Fruit fly (Drosophila melanogaster) whole organism, embryonic: ENCODE measurements around the gene Snr1.

Source experiments
- BEAF-32 ChIP-seq: fragments of 200-800 bp; sonication (Bioruptor generic); optimal IDR thresholded peaks from 3 replicates; lab custom pipeline; 2017; ENCODE audit warnings: missing biosample characterization, missing genetic modification characterization, mild to moderate bottlenecking, moderate library complexity, missing genetic modification reagents
- CG1024 ChIP-seq: fragments of 200-800 bp; sonication (Bioruptor generic); IDR thresholded peaks from 2 replicates; pipeline ENCODE4 v1.3.6; 2022; ENCODE audit warnings: missing biosample characterization, missing genetic modification characterization
- CG10321 ChIP-seq: fragments of 200-800 bp; sonication (Bioruptor generic); IDR thresholded peaks from 2 replicates; pipeline ENCODE4 v1.3.6; 2022; ENCODE audit warnings: missing biosample characterization, missing genetic modification characterization
- CG10979 ChIP-seq: fragments of 200-800 bp; sonication (Bioruptor generic); optimal IDR thresholded peaks from 2 replicates; lab custom pipeline; 2018; ENCODE audit warnings: missing biosample characterization, mild to moderate bottlenecking, missing genetic modification characterization, moderate library complexity
- CG12659 ChIP-seq: fragments of 200-800 bp; sonication (Bioruptor generic); optimal IDR thresholded peaks from 3 replicates; lab custom pipeline; 2017; ENCODE audit warnings: mild to moderate bottlenecking, missing biosample characterization, missing genetic modification reagents, missing genetic modification characterization
- CG12942 ChIP-seq: fragments of 200-800 bp; sonication (Bioruptor generic); optimal IDR thresholded peaks from 3 replicates; lab custom pipeline; 2016; ENCODE audit warnings: missing biosample characterization, missing genetic modification characterization
- CG13424 ChIP-seq: fragments of 200-800 bp; sonication (Bioruptor generic); optimal IDR thresholded peaks from 2 replicates; lab custom pipeline; 2019; ENCODE audit warnings: missing biosample characterization, mild to moderate bottlenecking, missing genetic modification characterization, moderate library complexity
- CG13894 ChIP-seq: fragments of 200-800 bp; sonication (Bioruptor generic); optimal IDR thresholded peaks from 3 replicates; lab custom pipeline; 2018; ENCODE audit warnings: missing biosample characterization, mild to moderate bottlenecking, missing genetic modification characterization, moderate library complexity
- CG14667 ChIP-seq: fragments of 200-800 bp; sonication (Bioruptor generic); IDR thresholded peaks from 2 replicates; pipeline ENCODE4 v1.3.6; 2022; ENCODE audit warnings: missing biosample characterization, missing genetic modification characterization
- CG1647 ChIP-seq: fragments of 200-800 bp; sonication (Bioruptor generic); optimal IDR thresholded peaks from 3 replicates; lab custom pipeline; 2016; ENCODE audit warnings: missing biosample characterization, missing genetic modification characterization
- CG2712 ChIP-seq: fragments of 200-800 bp; optimal IDR thresholded peaks from 3 replicates; lab custom pipeline; 2019; ENCODE audit warnings: missing biosample characterization, mild to moderate bottlenecking, missing genetic modification characterization, moderate library complexity
- CG30020 ChIP-seq: fragments of 200-800 bp; optimal IDR thresholded peaks from 2 replicates; lab custom pipeline; 2019; ENCODE audit warnings: missing biosample characterization, mild to moderate bottlenecking, missing genetic modification characterization, moderate library complexity
- CG32767 ChIP-seq: fragments of 200-800 bp; sonication (Bioruptor generic); IDR thresholded peaks from 2 replicates; pipeline ENCODE4 v1.3.6; 2022; ENCODE audit warnings: missing biosample characterization, missing genetic modification characterization
- CG33557 ChIP-seq: fragments of 200-800 bp; sonication (Bioruptor generic); optimal IDR thresholded peaks from 2 replicates; lab custom pipeline; 2019; ENCODE audit warnings: missing biosample characterization, mild to moderate bottlenecking, missing genetic modification characterization, moderate library complexity
- CG3847 ChIP-seq: fragments of 200-800 bp; sonication (Bioruptor generic); IDR thresholded peaks from 2 replicates; pipeline ENCODE4 v1.3.6; 2022; ENCODE audit warnings: missing biosample characterization, missing genetic modification characterization
- CG42726 ChIP-seq: fragments of 200-800 bp; sonication (Bioruptor generic); IDR thresholded peaks from 2 replicates; pipeline ENCODE4 v1.3.6; 2022; ENCODE audit warnings: missing biosample characterization, missing genetic modification characterization; ENCODE audit not compliant: partially characterized antibody
- CG6175 ChIP-seq: fragments of 200-800 bp; sonication (Bioruptor generic); IDR thresholded peaks from 3 replicates; pipeline ENCODE4 v1.3.6; 2022; ENCODE audit warnings: missing biosample characterization, missing genetic modification characterization
- CG7839 ChIP-seq: fragments of 200-800 bp; sonication (Bioruptor generic); optimal IDR thresholded peaks from 3 replicates; lab custom pipeline; 2018; ENCODE audit warnings: missing biosample characterization, mild to moderate bottlenecking, missing genetic modification characterization, moderate library complexity
- CG9727 ChIP-seq: fragments of 200-800 bp; sonication (Bioruptor generic); optimal IDR thresholded peaks from 3 replicates; lab custom pipeline; 2017; ENCODE audit warnings: missing biosample characterization, mild to moderate bottlenecking, missing genetic modification characterization
- CG9817 ChIP-seq: fragments of 200-800 bp; sonication (Bioruptor generic); optimal IDR thresholded peaks from 2 replicates; lab custom pipeline; 2018; ENCODE audit warnings: missing biosample characterization, mild to moderate bottlenecking, missing genetic modification characterization, moderate library complexity
- CHES-1-like ChIP-seq: fragments of 200-800 bp; sonication (Bioruptor generic); optimal IDR thresholded peaks from 2 replicates; lab custom pipeline; 2016; ENCODE audit warnings: missing biosample characterization, missing genetic modification characterization
- Chrac-16 ChIP-seq: fragments of 200-800 bp; sonication (Bioruptor generic); optimal IDR thresholded peaks from 3 replicates; lab custom pipeline; 2016; ENCODE audit warnings: missing biosample characterization, missing genetic modification characterization
- H2.0 ChIP-seq: fragments of 200-800 bp; sonication (Bioruptor generic); IDR thresholded peaks from 2 replicates; pipeline ENCODE4 v1.3.6; 2022; ENCODE audit warnings: missing biosample characterization, missing genetic modification characterization
- Hr51 ChIP-seq, 2 experiments: fragments of 200-800 bp; sonication (Bioruptor generic); optimal IDR thresholded peaks; 2 replicates in 1 of 2; 3 replicates in 1 of 2; lab custom pipeline; 2016 to 2018; ENCODE audit warnings: missing biosample characterization in 2 of 2, missing genetic modification characterization in 2 of 2, mild to moderate bottlenecking in 1 of 2, moderate library complexity in 1 of 2
- MESR4 ChIP-seq: fragments of 200-800 bp; sonication (Bioruptor generic); optimal IDR thresholded peaks from 2 replicates; lab custom pipeline; 2018; ENCODE audit warnings: missing biosample characterization, mild to moderate bottlenecking, missing genetic modification characterization, moderate library complexity
- Nf-YC ChIP-seq: fragments of 200-800 bp; optimal IDR thresholded peaks from 3 replicates; lab custom pipeline; 2019; ENCODE audit warnings: missing biosample characterization, mild to moderate bottlenecking, missing genetic modification characterization, moderate library complexity
- Opbp ChIP-seq: fragments of 200-800 bp; sonication (Bioruptor generic); IDR thresholded peaks from 3 replicates; pipeline ENCODE4 v1.3.6; 2022; ENCODE audit warnings: missing biosample characterization, missing genetic modification characterization; ENCODE audit not compliant: partially characterized antibody
- Ptx1 ChIP-seq: fragments of 200-800 bp; sonication (Bioruptor generic); IDR thresholded peaks from 2 replicates; pipeline ENCODE4 v1.3.6; 2022; ENCODE audit warnings: missing biosample characterization, missing genetic modification characterization
- Sox100B ChIP-seq: fragments of 200-800 bp; sonication (Bioruptor generic); optimal IDR thresholded peaks from 3 replicates; lab custom pipeline; 2018; ENCODE audit warnings: missing biosample characterization, mild to moderate bottlenecking, missing genetic modification characterization
- YL-1 ChIP-seq: fragments of 200-800 bp; sonication (Bioruptor generic); optimal IDR thresholded peaks from 3 replicates; lab custom pipeline; 2017; ENCODE audit warnings: missing biosample characterization, mild to moderate bottlenecking, missing genetic modification characterization
- cas ChIP-seq: fragments of 200-800 bp; sonication (Bioruptor generic); IDR thresholded peaks from 2 replicates; pipeline ENCODE4 v1.3.6; 2022; ENCODE audit warnings: missing biosample characterization, missing genetic modification characterization
- caup ChIP-seq: fragments of 200-800 bp; sonication (Bioruptor generic); optimal IDR thresholded peaks from 3 replicates; lab custom pipeline; 2017; ENCODE audit warnings: missing biosample characterization, mild to moderate bottlenecking, missing genetic modification characterization, moderate library complexity; ENCODE audit not compliant: severe bottlenecking
- ci ChIP-seq: fragments of 200-800 bp; sonication (Bioruptor generic); IDR thresholded peaks from 3 replicates; pipeline ENCODE4 v1.3.6; 2022; ENCODE audit warnings: missing biosample characterization, missing genetic modification characterization
- crc ChIP-seq: fragments of 200-800 bp; sonication (Bioruptor generic); optimal IDR thresholded peaks from 2 replicates; lab custom pipeline; 2016; ENCODE audit warnings: missing biosample characterization, missing genetic modification characterization
- dysf ChIP-seq: fragments of 200-800 bp; sonication (Bioruptor generic); IDR thresholded peaks from 3 replicates; pipeline ENCODE4 v1.3.6; 2022; ENCODE audit warnings: missing biosample characterization, missing genetic modification characterization
- fd3F ChIP-seq: fragments of 200-800 bp; sonication (Bioruptor generic); optimal IDR thresholded peaks from 2 replicates; lab custom pipeline; 2018; ENCODE audit warnings: missing biosample characterization, mild to moderate bottlenecking, missing genetic modification characterization, moderate library complexity
- ftz-f1 ChIP-seq: fragments of 200-800 bp; sonication (Bioruptor generic); optimal IDR thresholded peaks from 2 replicates; lab custom pipeline; 2016; ENCODE audit warnings: missing biosample characterization, missing genetic modification characterization
- lilli ChIP-seq: fragments of 200-800 bp; sonication (Bioruptor generic); optimal IDR thresholded peaks from 3 replicates; lab custom pipeline; 2016; ENCODE audit warnings: missing biosample characterization, missing genetic modification characterization
- lola ChIP-seq, 3 experiments: fragments of >200 bp in 2 of 3; fragments of 200-800 bp in 1 of 3; sonication (Bioruptor generic) in 1 of 3; optimal IDR thresholded peaks; 2 replicates each; lab custom pipeline; 2017 to 2019; ENCODE audit warnings: missing biosample characterization in 3 of 3, missing genetic modification characterization in 3 of 3, mild to moderate bottlenecking in 1 of 3, moderate library complexity in 1 of 3
- pnt ChIP-seq: fragments of 200-800 bp; sonication (Bioruptor generic); optimal IDR thresholded peaks from 3 replicates; lab custom pipeline; 2016; ENCODE audit warnings: missing biosample characterization, missing genetic modification characterization
- row ChIP-seq: fragments of 200-800 bp; sonication (Bioruptor generic); IDR thresholded peaks from 3 replicates; pipeline ENCODE4 v1.3.6; 2022; ENCODE audit warnings: missing biosample characterization, missing genetic modification characterization
- seq ChIP-seq: fragments of 200-800 bp; sonication (Bioruptor generic); IDR thresholded peaks from 2 replicates; pipeline ENCODE4 v1.3.6; 2022; ENCODE audit warnings: missing biosample characterization, missing genetic modification characterization
- slou ChIP-seq: fragments of 200-800 bp; sonication (Bioruptor generic); optimal IDR thresholded peaks from 3 replicates; lab custom pipeline; 2016; ENCODE audit warnings: missing biosample characterization, missing genetic modification characterization
- tap ChIP-seq: fragments of 200-800 bp; optimal IDR thresholded peaks from 3 replicates; lab custom pipeline; 2019; ENCODE audit warnings: missing biosample characterization, mild to moderate bottlenecking, missing genetic modification characterization, moderate library complexity
- trem ChIP-seq: fragments of 200-800 bp; optimal IDR thresholded peaks from 3 replicates; lab custom pipeline; 2019; ENCODE audit warnings: missing biosample characterization, mild to moderate bottlenecking, missing genetic modification characterization, moderate library complexity
- tx ChIP-seq: fragments of 200-800 bp; sonication (Bioruptor generic); optimal IDR thresholded peaks from 2 replicates; lab custom pipeline; 2016; ENCODE audit warnings: missing biosample characterization, missing genetic modification characterization
- wdn ChIP-seq: fragments of 200-800 bp; sonication (Bioruptor generic); IDR thresholded peaks from 2 replicates; pipeline ENCODE4 v1.3.6; 2022; ENCODE audit warnings: missing biosample characterization, missing genetic modification characterization
- zen ChIP-seq: fragments of 200-800 bp; sonication (Bioruptor generic); optimal IDR thresholded peaks from 3 replicates; lab custom pipeline; 2018; ENCODE audit warnings: missing biosample characterization, mild to moderate bottlenecking, missing genetic modification characterization, moderate library complexity
- zf30C ChIP-seq: fragments of 200-800 bp; sonication (Bioruptor generic); optimal IDR thresholded peaks from 3 replicates; lab custom pipeline; 2018; ENCODE audit warnings: missing biosample characterization, mild to moderate bottlenecking, missing genetic modification characterization

Snr1 gene

DNA sequence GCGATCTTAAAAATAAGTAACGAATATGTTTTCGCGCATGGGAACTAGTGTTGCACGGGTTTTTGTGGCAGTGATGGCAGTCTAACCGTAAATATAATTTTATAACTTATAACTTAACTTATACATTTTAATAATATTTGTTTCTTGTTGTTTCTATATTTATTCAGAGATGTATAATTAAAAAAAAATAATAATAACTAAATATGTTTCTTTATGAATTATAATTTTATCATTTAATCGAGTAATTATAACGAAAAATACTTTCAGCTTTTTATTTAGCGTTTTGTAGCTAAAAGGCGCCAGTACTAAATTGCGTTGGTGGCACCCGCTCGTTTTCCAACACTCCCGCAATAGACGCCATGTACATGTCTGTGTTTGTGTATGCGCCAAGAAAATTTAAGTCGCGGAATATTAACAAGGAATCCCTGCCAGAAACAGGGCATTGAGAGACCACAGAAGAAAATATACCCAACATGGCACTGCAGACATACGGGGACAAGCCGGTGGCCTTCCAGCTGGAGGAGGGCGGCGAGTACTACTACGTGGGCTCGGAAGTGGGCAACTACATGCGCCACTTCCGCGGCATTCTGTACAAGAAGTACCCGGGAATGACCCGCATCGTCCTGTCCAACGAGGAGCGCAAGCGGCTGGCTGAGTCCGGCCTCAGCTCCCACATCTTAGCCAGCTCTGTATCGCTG lies at the start of gene Snr1, which contains the start of gene mRpL44 (continued):
- TF ChIP-seq dysf (0 out of 3 replicates have a peak, but pooled peaks have one; percentile 7), CG2712 (peak; percentile 73), slou (GFP tag; lab: Kevin White, UChicago) (no peak), CG6175 (GFP tag; lab: Robert Waterston, UW) (no peak), CG10979 (tag; lab: Kevin White, UChicago) (peak; percentile 45), CG1024 (GFP tag; lab: Robert Waterston, UW) (no peak), lola (GFP tag; optimal IDR thresholded peaks at IDR 0.05; lab: Kevin White, UChicago) (peak in 1 of 3 experiments; percentile 51), YL-1 (GFP tag; lab: Kevin White, UChicago) (peak; percentile 85), Chrac-16 (GFP tag; lab: Kevin White, UChicago) (peak; percentile 11), H2.0 (GFP tag; lab: Robert Waterston, UW) (no peak), CG9727 (GFP tag; lab: Kevin White, UChicago) (peak; percentile 45), Sox100B (no peak), seq (GFP tag; lab: Robert Waterston, UW) (no peak), caup (GFP tag; lab: Kevin White, UChicago) (peak; percentile 47), trem (tag; lab: Kevin White, UChicago) (peak; percentile 63), CG30020 (tag; lab: Kevin White, UChicago) (peak; percentile 57), crc (GFP tag; lab: Kevin White, UChicago) (no peak), CG13424 (tag; lab: Kevin White, UChicago) (peak; percentile 68), CG3847 (peak; percentile 70), CG32767 (GFP tag; lab: Robert Waterston, UW) (0 out of 2 replicates have a peak, but pooled peaks have one; percentile 47), BEAF-32 (peak; percentile 22), lilli (GFP tag; lab: Kevin White, UChicago) (peak; percentile 24), tx (GFP tag; lab: Kevin White, UChicago) (no peak), CG14667 (GFP tag; lab: Robert Waterston, UW) (no peak), cas (GFP tag; lab: Robert Waterston, UW) (no peak), pnt (GFP tag; lab: Kevin White, UChicago) (no peak), zf30C (no peak), row (GFP tag; lab: Robert Waterston, UW) (peak; percentile 96), tap (tag; lab: Kevin White, UChicago) (no peak), CG42726 (GFP tag; lab: Robert Waterston, UW) (no peak; the same call in 1 of the 2 replicates), CG10321 (GFP tag; lab: Robert Waterston, UW) (no peak), ci (GFP tag; lab: Robert Waterston, UW) (no peak), CG13894 (tag; lab: Kevin White, UChicago) (no peak), CG1647 (GFP tag; lab: Kevin White, UChicago) (no peak), CG33557 (peak; percentile 33), CG9817 (tag; lab: Kevin White, UChicago) (peak; percentile 48), zen (tag; lab: Kevin White, UChicago) (peak; percentile 38), ftz-f1 (no peak), fd3F (peak; percentile 27), CG12659 (GFP tag; lab: Kevin White, UChicago) (peak; percentile 70), MESR4 (GFP tag; lab: Kevin White, UChicago) (peak; percentile 84), Opbp (GFP tag; lab: Robert Waterston, UW) (0 out of 3 replicates have a peak, but pooled peaks have one; percentile 48), CG12942 (GFP tag; lab: Kevin White, UChicago) (peak; percentile 20), Ptx1 (GFP tag; lab: Robert Waterston, UW) (peak; percentile 19; the same call in 1 of the 2 replicates), Hr51 (GFP tag; optimal IDR thresholded peaks at IDR 0.05; lab: Kevin White, UChicago) (no peak), wdn (no peak), CG7839 (tag; lab: Kevin White, UChicago) (peak; percentile 69), CHES-1-like (peak; percentile 33), Nf-YC (tag; lab: Kevin White, UChicago) (no peak)
